Worm (Caenorhabditis elegans) whole organism, late embryonic: ENCODE data around the gene osm-12.

Experiments used
- C38D4.7 ChIP-seq: fragments of 200-800 bp; sonication (Bioruptor generic); optimal IDR thresholded peaks from 2 replicates; lab custom pipeline; 2018; ENCODE audit warnings: mild to moderate bottlenecking, missing genetic modification characterization, moderate library complexity, missing compliant biosample characterization
- F13H6.1 ChIP-seq: sonication (generic microtip); optimal IDR thresholded peaks from 2 replicates; lab custom pipeline; 2016; ENCODE audit warnings: missing genetic modification characterization, missing compliant biosample characterization
- K02D7.2 ChIP-seq: sonication (generic microtip); optimal IDR thresholded peaks from 2 replicates; lab custom pipeline; 2017; ENCODE audit warnings: mild to moderate bottlenecking, missing genetic modification characterization, missing compliant biosample characterization
- T23F11.4 ChIP-seq: fragments of 200-800 bp; sonication (Bioruptor generic); optimal IDR thresholded peaks from 2 replicates; lab custom pipeline; 2018; ENCODE audit warnings: mild to moderate bottlenecking, missing genetic modification characterization, missing compliant biosample characterization
- ahr-1 ChIP-seq: sonication (generic microtip); optimal IDR thresholded peaks from 2 replicates; lab custom pipeline; 2016; ENCODE audit warnings: missing genetic modification characterization, missing compliant biosample characterization
- ceh-18 ChIP-seq: sonication (generic microtip); optimal IDR thresholded peaks from 2 replicates; lab custom pipeline; 2016; ENCODE audit warnings: missing genetic modification characterization, missing compliant biosample characterization
- ceh-19 ChIP-seq: fragments of 200-800 bp; sonication (Bioruptor generic); optimal IDR thresholded peaks from 2 replicates; lab custom pipeline; 2018; ENCODE audit warnings: mild to moderate bottlenecking, missing genetic modification characterization, missing compliant biosample characterization
- ceh-2 ChIP-seq: sonication (generic microtip); optimal IDR thresholded peaks from 2 replicates; lab custom pipeline; 2016; ENCODE audit warnings: missing genotype, missing genetic modification characterization, missing compliant biosample characterization
- ceh-24 ChIP-seq: sonication (generic microtip); optimal IDR thresholded peaks from 2 replicates; lab custom pipeline; 2016; ENCODE audit warnings: mild to moderate bottlenecking, missing genetic modification characterization, missing compliant biosample characterization
- ceh-30 ChIP-seq: fragments of 150-350 bp; optimal IDR thresholded peaks from 2 replicates; lab custom pipeline; 2014; ENCODE audit warnings: missing biosample characterization, missing genetic modification characterization
- ceh-31 ChIP-seq: sonication (generic microtip); optimal IDR thresholded peaks from 2 replicates; lab custom pipeline; 2016; ENCODE audit warnings: missing genetic modification characterization, missing compliant biosample characterization
- ceh-34 ChIP-seq: sonication (generic microtip); optimal IDR thresholded peaks from 2 replicates; lab custom pipeline; 2016; ENCODE audit warnings: mild to moderate bottlenecking, missing genetic modification characterization, missing compliant biosample characterization
- che-1 ChIP-seq: sonication (generic microtip); optimal IDR thresholded peaks from 2 replicates; lab custom pipeline; 2016; ENCODE audit warnings: mild to moderate bottlenecking, missing genetic modification characterization, missing compliant biosample characterization
- dmd-4 ChIP-seq: sonication (generic microtip); optimal IDR thresholded peaks from 2 replicates; lab custom pipeline; 2016; ENCODE audit warnings: borderline replicate concordance, missing genetic modification characterization, missing compliant biosample characterization
- dve-1 ChIP-seq: sonication (generic microtip); optimal IDR thresholded peaks from 2 replicates; lab custom pipeline; 2017; ENCODE audit warnings: antibody characterized with exemption, mild to moderate bottlenecking, missing genetic modification characterization, missing compliant biosample characterization
- ets-4 ChIP-seq: sonication (generic microtip); optimal IDR thresholded peaks from 2 replicates; lab custom pipeline; 2016; ENCODE audit warnings: missing genetic modification characterization, missing compliant biosample characterization
- fkh-10 ChIP-seq: fragments of 150-350 bp; optimal IDR thresholded peaks from 2 replicates; lab custom pipeline; 2014; ENCODE audit warnings: missing biosample characterization, missing genetic modification reagents, missing genetic modification characterization
- gmeb-2 ChIP-seq: sonication (generic microtip); optimal IDR thresholded peaks from 2 replicates; lab custom pipeline; 2016; ENCODE audit warnings: missing genetic modification characterization, inconsistent platforms, missing compliant biosample characterization
- hlh-15 ChIP-seq: sonication (generic microtip); optimal IDR thresholded peaks from 2 replicates; lab custom pipeline; 2016; ENCODE audit warnings: missing genetic modification characterization, missing compliant biosample characterization
- lim-6 ChIP-seq: sonication (generic microtip); optimal IDR thresholded peaks from 2 replicates; lab custom pipeline; 2016; ENCODE audit warnings: missing genetic modification characterization, missing compliant biosample characterization
- mec-3 ChIP-seq: sonication (generic microtip); optimal IDR thresholded peaks from 2 replicates; lab custom pipeline; 2016; ENCODE audit warnings: borderline replicate concordance, missing genetic modification characterization, missing compliant biosample characterization
- nfya-1 ChIP-seq: sonication (generic microtip); optimal IDR thresholded peaks from 2 replicates; lab custom pipeline; 2017; ENCODE audit warnings: missing genetic modification characterization, mild to moderate bottlenecking, missing compliant biosample characterization, antibody characterized with exemption, moderate library complexity
- nhr-232 ChIP-seq: sonication (generic microtip); optimal IDR thresholded peaks from 2 replicates; lab custom pipeline; 2016; ENCODE audit warnings: missing genetic modification characterization, missing compliant biosample characterization
- pag-3 ChIP-seq: sonication (generic microtip); optimal IDR thresholded peaks from 2 replicates; lab custom pipeline; 2016; ENCODE audit warnings: missing compliant biosample characterization, missing genetic modification characterization, borderline replicate concordance
- pat-9 ChIP-seq: fragments of 200-800 bp; sonication (Bioruptor generic); optimal IDR thresholded peaks from 2 replicates; lab custom pipeline; 2018; ENCODE audit warnings: mild to moderate bottlenecking, missing genetic modification characterization, moderate library complexity, missing compliant biosample characterization
- pax-1 ChIP-seq: fragments of 150-350 bp; optimal IDR thresholded peaks from 2 replicates; lab custom pipeline; 2014; ENCODE audit warnings: missing biosample characterization, missing genetic modification characterization
- ref-2 ChIP-seq: sonication (generic microtip); optimal IDR thresholded peaks from 2 replicates; lab custom pipeline; 2016; ENCODE audit warnings: missing genetic modification characterization, missing compliant biosample characterization
- sox-2 ChIP-seq: fragments of 200-800 bp; sonication (Bioruptor generic); IDR thresholded peaks from 2 replicates; pipeline ENCODE4 v1.3.6; 2022; ENCODE audit warnings: missing genetic modification reagents, missing genetic modification characterization, missing compliant biosample characterization
- sox-4 ChIP-seq: sonication (generic microtip); optimal IDR thresholded peaks from 2 replicates; lab custom pipeline; 2017; ENCODE audit warnings: mild to moderate bottlenecking, missing genetic modification characterization, inconsistent platforms, missing compliant biosample characterization
- tbx-2 ChIP-seq: sonication (generic microtip); optimal IDR thresholded peaks from 2 replicates; lab custom pipeline; 2016; ENCODE audit warnings: missing genetic modification characterization, missing compliant biosample characterization
- tbx-7 ChIP-seq: sonication (generic microtip); optimal IDR thresholded peaks from 2 replicates; lab custom pipeline; 2016; ENCODE audit warnings: missing genotype, missing genetic modification characterization, missing compliant biosample characterization
- ttx-3 ChIP-seq: sonication (generic microtip); optimal IDR thresholded peaks from 2 replicates; lab custom pipeline; 2016; ENCODE audit warnings: missing genetic modification reagents, missing genetic modification characterization, missing compliant biosample characterization
- unc-42 ChIP-seq: sonication (generic microtip); optimal IDR thresholded peaks from 2 replicates; lab custom pipeline; 2016; ENCODE audit warnings: missing genotype, missing genetic modification characterization, missing compliant biosample characterization
- unc-55 ChIP-seq: sonication (generic microtip); optimal IDR thresholded peaks from 2 replicates; lab custom pipeline; 2017; ENCODE audit warnings: missing biosample characterization, missing genetic modification reagents, missing genetic modification characterization
- zip-5 ChIP-seq: sonication (generic microtip); optimal IDR thresholded peaks from 2 replicates; lab custom pipeline; 2016; ENCODE audit warnings: missing genetic modification characterization, missing compliant biosample characterization

Gene osm-12

ce11 chrIII:12188236-12188635 lies 14.1 kb downstream of the osm-12 start:
- TF ChIP-seq ttx-3 (no peak), unc-55 (no peak), gmeb-2 (tag; lab: Kevin White, UChicago) (no peak), hlh-15 (tag; lab: Kevin White, UChicago) (no peak), unc-42 (tag; lab: Kevin White, UChicago) (no peak), dve-1 (no peak), sox-4 (tag; lab: Kevin White, UChicago) (no peak), dmd-4 (tag; lab: Kevin White, UChicago) (no peak), pat-9 (tag; lab: Kevin White, UChicago) (no peak), ceh-31 (tag; lab: Kevin White, UChicago) (no peak), K02D7.2 (tag; lab: Kevin White, UChicago) (no peak), lim-6 (tag; lab: Kevin White, UChicago) (no peak), ahr-1 (no peak), ceh-30 (no peak)

DNA sequence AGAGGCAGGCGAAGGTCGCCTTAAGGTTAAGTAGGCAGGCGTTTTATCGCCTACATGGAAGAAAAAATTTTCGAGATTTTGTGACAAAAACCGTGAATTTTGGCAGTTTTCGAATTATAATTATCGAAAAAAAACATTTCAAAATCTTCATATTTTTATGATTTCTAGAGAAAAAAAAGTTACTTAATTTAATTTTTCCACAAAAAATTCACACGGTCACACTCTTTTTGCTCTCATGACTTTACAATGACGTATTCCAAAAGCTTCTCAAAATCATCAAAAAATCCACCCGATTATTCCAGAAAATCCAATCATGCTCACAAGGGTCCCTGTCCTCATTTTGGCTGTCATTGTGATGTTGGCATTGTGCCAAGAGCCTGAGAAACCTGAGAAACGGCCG lies 16.2 kb downstream of the osm-12 start, which contains the start of gene lury-1:
Gene lury-1 (plus strand): TSS at position 301 of the 400 bp plus-strand sequence.
- TF ChIP-seq sox-2 (GFP tag; lab: Robert Waterston, UW) (no peak), ahr-1 (no peak), T23F11.4 (GFP tag; lab: Kevin White, UChicago) (no peak), ttx-3 (no peak), nfya-1 (tag; lab: Kevin White, UChicago) (no peak), gmeb-2 (tag; lab: Kevin White, UChicago) (no peak), ceh-19 (GFP tag; lab: Kevin White, UChicago) (no peak), pax-1 (tag; lab: Kevin White, UChicago) (no peak), hlh-15 (tag; lab: Kevin White, UChicago) (no peak), ceh-24 (tag; lab: Kevin White, UChicago) (no peak)

- no peak for TF ChIP-seq C38D4.7 (GFP tag; lab: Kevin White, UChicago)
- no peak for TF ChIP-seq F13H6.1 (tag; lab: Kevin White, UChicago)
- no peak for TF ChIP-seq ttx-3
- TF ChIP-seq ceh-30, result no peak
- no peak for TF ChIP-seq pax-1 (tag; lab: Kevin White, UChicago)
- TF ChIP-seq mec-3 (tag; lab: Kevin White, UChicago), result no peak
- no peak for TF ChIP-seq tbx-7 (tag; lab: Kevin White, UChicago)
- no peak for TF ChIP-seq pag-3 (tag; lab: Kevin White, UChicago)
- no peak for TF ChIP-seq fkh-10
- TF ChIP-seq ceh-18 (tag; lab: Kevin White, UChicago), result no peak
- no peak for TF ChIP-seq ets-4 (tag; lab: Kevin White, UChicago)
- no peak for TF ChIP-seq che-1
- no peak for TF ChIP-seq sox-2 (GFP tag; lab: Robert Waterston, UW)
- TF ChIP-seq nfya-1 (tag; lab: Kevin White, UChicago), result no peak
- no peak for TF ChIP-seq hlh-15 (tag; lab: Kevin White, UChicago)
- TF ChIP-seq zip-5 (tag; lab: Kevin White, UChicago), result no peak
- no peak for TF ChIP-seq nhr-232 (tag; lab: Kevin White, UChicago)
Measured at ce11 chrIII:12182919-12183318, 19.4 kb downstream of the osm-12 start, which contains the start of gene Y75B8A.10. Y75B8A.10 (minus strand) TSS chrIII:12183019.

ce11 chrIII:12178121-12178520 lies 24.2 kb downstream of the osm-12 start:
- peak; percentile 5 for TF ChIP-seq ceh-31 (tag; lab: Kevin White, UChicago)
- peak; percentile 1 for TF ChIP-seq dmd-4 (tag; lab: Kevin White, UChicago)
- TF ChIP-seq tbx-2 (tag; lab: Kevin White, UChicago), result peak; percentile 42
- no peak for TF ChIP-seq ttx-3
- TF ChIP-seq ceh-2 (tag; lab: Kevin White, UChicago), result peak; percentile 53
- TF ChIP-seq ceh-34 (tag; lab: Kevin White, UChicago), result peak; percentile 23
- no peak for TF ChIP-seq sox-2 (GFP tag; lab: Robert Waterston, UW)
- peak; percentile 44 for TF ChIP-seq nfya-1 (tag; lab: Kevin White, UChicago)
- peak; percentile 41 for TF ChIP-seq ref-2 (tag; lab: Kevin White, UChicago)
- TF ChIP-seq, all 69 proteins: peak for 7
